Worm (Caenorhabditis elegans) whole organism, mixed stage, embryonic: ENCODE results near the gene W04E12.3.
"Not testable (repeated sequence)": the region's sequence is repeated elsewhere in the genome, so short reads cannot be mapped to it uniquely, and the experiment has no call there.

Experiments
- M03D4.4 ChIP-seq: sonication (generic microtip); optimal IDR thresholded peaks from 2 replicates; lab custom pipeline; 2017; ENCODE audit warnings: mild to moderate bottlenecking, missing genetic modification characterization, missing compliant biosample characterization
- bed-3 ChIP-seq: fragments of 200-800 bp; sonication (Bioruptor generic); optimal IDR thresholded peaks from 3 replicates; lab custom pipeline; 2018; ENCODE audit warnings: mild to moderate bottlenecking, missing genetic modification characterization, moderate library complexity, missing compliant biosample characterization
- blmp-1 ChIP-seq: fragments of 150-350 bp; optimal IDR thresholded peaks from 2 replicates; lab custom pipeline; 2014; ENCODE audit warnings: missing biosample characterization, missing genetic modification characterization
- ceh-43 ChIP-seq: fragments of 200-800 bp; sonication (Bioruptor generic); optimal IDR thresholded peaks from 2 replicates; lab custom pipeline; 2018; ENCODE audit warnings: mild to moderate bottlenecking, missing genetic modification characterization, moderate library complexity, missing compliant biosample characterization
- ceh-83 ChIP-seq: fragments of 200-800 bp; sonication (Bioruptor generic); optimal IDR thresholded peaks from 2 replicates; lab custom pipeline; 2018; ENCODE audit warnings: mild to moderate bottlenecking, missing genetic modification characterization, missing compliant biosample characterization
- ces-1 ChIP-seq: fragments of 150-350 bp; optimal IDR thresholded peaks from 2 replicates; lab custom pipeline; 2014; ENCODE audit warnings: missing biosample characterization, missing genetic modification reagents, missing genetic modification characterization
- cnd-1 ChIP-seq: fragments of 200-800 bp; sonication (Bioruptor generic); optimal IDR thresholded peaks from 2 replicates; lab custom pipeline; 2018; ENCODE audit warnings: mild to moderate bottlenecking, missing genetic modification characterization, missing compliant biosample characterization
- drap-1 ChIP-seq: fragments of 200-800 bp; sonication (Bioruptor generic); optimal IDR thresholded peaks from 3 replicates; lab custom pipeline; 2018; ENCODE audit warnings: mild to moderate bottlenecking, missing genetic modification characterization, missing compliant biosample characterization
- elt-1 ChIP-seq: sonication (generic microtip); optimal IDR thresholded peaks from 2 replicates; lab custom pipeline; 2017; ENCODE audit warnings: missing genetic modification characterization, mild to moderate bottlenecking, missing compliant biosample characterization, antibody characterized with exemption, moderate library complexity, borderline replicate concordance; ENCODE audit not compliant: insufficient read depth
- elt-3 ChIP-seq: fragments of 150-350 bp; optimal IDR thresholded peaks from 2 replicates; lab custom pipeline; 2014; ENCODE audit warnings: missing biosample characterization, missing genetic modification characterization
- flh-1 ChIP-seq: fragments of 200-800 bp; sonication (Bioruptor generic); optimal IDR thresholded peaks from 2 replicates; lab custom pipeline; 2018; ENCODE audit warnings: mild to moderate bottlenecking, missing genetic modification characterization, moderate library complexity, missing compliant biosample characterization
- ham-2 ChIP-seq: fragments of 200-800 bp; sonication (Bioruptor generic); optimal IDR thresholded peaks from 2 replicates; lab custom pipeline; 2018; ENCODE audit warnings: mild to moderate bottlenecking, missing genetic modification characterization, missing compliant biosample characterization
- hlh-1 ChIP-seq: fragments of 150-350 bp; optimal IDR thresholded peaks from 2 replicates; lab custom pipeline; 2014; ENCODE audit warnings: missing biosample characterization, missing genetic modification reagents, missing genetic modification characterization
- lin-32 ChIP-seq: fragments of 200-800 bp; sonication (Bioruptor generic); optimal IDR thresholded peaks from 2 replicates; lab custom pipeline; 2018; ENCODE audit warnings: mild to moderate bottlenecking, missing genetic modification characterization, missing compliant biosample characterization
- lsy-2 ChIP-seq: fragments of 150-350 bp; optimal IDR thresholded peaks from 2 replicates; lab custom pipeline; 2014; ENCODE audit warnings: missing biosample characterization, missing genetic modification characterization
- mab-5 ChIP-seq: fragments of 150-350 bp; optimal IDR thresholded peaks from 2 replicates; lab custom pipeline; 2014; ENCODE audit warnings: missing biosample characterization, missing genetic modification characterization
- nhr-12 ChIP-seq: fragments of 150-350 bp; optimal IDR thresholded peaks from 2 replicates; lab custom pipeline; 2014; ENCODE audit warnings: missing biosample characterization, missing genetic modification characterization
- nhr-2 ChIP-seq: fragments of 150-350 bp; optimal IDR thresholded peaks from 2 replicates; lab custom pipeline; 2014; ENCODE audit warnings: missing biosample characterization, missing genetic modification characterization
- nhr-237 ChIP-seq: fragments of 150-350 bp; optimal IDR thresholded peaks from 2 replicates; lab custom pipeline; 2014; ENCODE audit warnings: missing biosample characterization, missing genetic modification characterization
- nhr-28 ChIP-seq: fragments of 150-350 bp; optimal IDR thresholded peaks from 2 replicates; lab custom pipeline; 2014; ENCODE audit warnings: missing biosample characterization, missing genetic modification characterization
- nhr-76 ChIP-seq: sonication (generic microtip); optimal IDR thresholded peaks from 2 replicates; lab custom pipeline; 2017; ENCODE audit warnings: missing biosample characterization, missing genetic modification characterization
- pha-4 ChIP-seq: fragments of 150-350 bp; optimal IDR thresholded peaks from 2 replicates; lab custom pipeline; 2018; ENCODE audit warnings: missing biosample characterization, missing genetic modification reagents, missing genetic modification characterization
- snpc-4 ChIP-seq: fragments of 150-350 bp; optimal IDR thresholded peaks from 2 replicates; lab custom pipeline; 2014; ENCODE audit warnings: missing biosample characterization, missing genetic modification characterization
- tbx-8 ChIP-seq: fragments of 200-800 bp; sonication (Bioruptor generic); optimal IDR thresholded peaks from 2 replicates; lab custom pipeline; 2018; ENCODE audit warnings: mild to moderate bottlenecking, missing genetic modification characterization, moderate library complexity, missing compliant biosample characterization
- unc-120 ChIP-seq: sonication (generic microtip); optimal IDR thresholded peaks from 2 replicates; lab custom pipeline; 2017; ENCODE audit warnings: missing genetic modification characterization, missing compliant biosample characterization; ENCODE audit not compliant: poor library complexity, severe bottlenecking
- unc-39 ChIP-seq: fragments of 150-350 bp; optimal IDR thresholded peaks from 2 replicates; lab custom pipeline; 2014; ENCODE audit warnings: missing biosample characterization, missing genetic modification characterization
- unc-62 ChIP-seq: fragments of 150-350 bp; optimal IDR thresholded peaks from 2 replicates; lab custom pipeline; 2014; ENCODE audit warnings: missing biosample characterization, missing genetic modification reagents, missing genetic modification characterization
- zip-8 ChIP-seq: fragments of 150-350 bp; optimal IDR thresholded peaks from 2 replicates; lab custom pipeline; 2014; ENCODE audit warnings: missing biosample characterization, missing genetic modification characterization
- ztf-11 ChIP-seq: fragments of 150-350 bp; optimal IDR thresholded peaks from 2 replicates; lab custom pipeline; 2014; ENCODE audit warnings: missing biosample characterization, missing genetic modification characterization

The W04E12.3 gene

ce11 chrV:19741651-19742050 is at the start of gene W04E12.3:
W04E12.3 (plus strand) TSS chrV:19741951.
- TF ChIP-seq nhr-2 (no peak), pha-4 (tag; lab: Kevin White, UChicago) (no peak), lin-32 (GFP tag; lab: Kevin White, UChicago) (no peak), ceh-83 (GFP tag; lab: Kevin White, UChicago) (no peak), snpc-4 (tag; lab: Kevin White, UChicago) (no peak), drap-1 (no peak), bed-3 (GFP tag; lab: Kevin White, UChicago) (no peak), unc-120 (tag; lab: Kevin White, UChicago) (no peak), cnd-1 (no peak), unc-62 (no peak), mab-5 (tag; lab: Kevin White, UChicago) (no peak), ceh-43 (no peak), hlh-1 (tag; lab: Kevin White, UChicago) (no peak), nhr-237 (no peak), zip-8 (tag; lab: Kevin White, UChicago) (no peak), M03D4.4 (no peak), lsy-2 (tag; lab: Kevin White, UChicago) (no peak), ces-1 (GFP tag; lab: Kevin White, UChicago) (no peak), unc-39 (tag; lab: Kevin White, UChicago) (no peak)

DNA sequence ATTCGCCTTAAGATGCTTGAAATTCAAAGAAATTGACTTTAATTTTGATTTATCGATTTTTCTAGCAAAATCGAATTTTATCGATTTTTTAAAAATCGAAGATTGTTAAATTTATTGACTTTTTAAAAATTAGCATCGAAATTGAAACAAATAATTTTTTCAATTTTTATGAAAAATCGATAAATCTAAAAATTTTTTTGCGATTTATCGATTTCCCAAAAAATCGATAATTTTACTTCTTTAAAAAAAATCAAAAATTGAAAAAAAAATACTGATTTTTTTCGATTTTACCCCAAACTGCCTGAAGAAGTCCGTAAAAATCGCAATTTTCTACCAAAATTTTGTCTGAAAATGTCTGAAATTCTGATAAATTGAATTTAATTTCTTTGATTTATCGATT is 49.8 kb upstream of the W04E12.3 start:
- no peak for TF ChIP-seq pha-4 (tag; lab: Kevin White, UChicago)
- no peak for TF ChIP-seq blmp-1 (tag; lab: Kevin White, UChicago)
- no peak for TF ChIP-seq ztf-11
- TF ChIP-seq tbx-8 (GFP tag; lab: Kevin White, UChicago), result no peak
- no peak for TF ChIP-seq ces-1 (GFP tag; lab: Kevin White, UChicago)
- no peak for TF ChIP-seq elt-1 (tag; lab: Kevin White, UChicago)
- no peak for TF ChIP-seq ham-2 (GFP tag; lab: Kevin White, UChicago)
- TF ChIP-seq unc-39 (tag; lab: Kevin White, UChicago), result no peak
- TF ChIP-seq elt-3 (tag; lab: Kevin White, UChicago), result no peak
- no peak for TF ChIP-seq nhr-28 (tag; lab: Kevin White, UChicago)
- TF ChIP-seq hlh-1 (tag; lab: Kevin White, UChicago), result no peak
- no peak for TF ChIP-seq unc-120 (tag; lab: Kevin White, UChicago)

DNA sequence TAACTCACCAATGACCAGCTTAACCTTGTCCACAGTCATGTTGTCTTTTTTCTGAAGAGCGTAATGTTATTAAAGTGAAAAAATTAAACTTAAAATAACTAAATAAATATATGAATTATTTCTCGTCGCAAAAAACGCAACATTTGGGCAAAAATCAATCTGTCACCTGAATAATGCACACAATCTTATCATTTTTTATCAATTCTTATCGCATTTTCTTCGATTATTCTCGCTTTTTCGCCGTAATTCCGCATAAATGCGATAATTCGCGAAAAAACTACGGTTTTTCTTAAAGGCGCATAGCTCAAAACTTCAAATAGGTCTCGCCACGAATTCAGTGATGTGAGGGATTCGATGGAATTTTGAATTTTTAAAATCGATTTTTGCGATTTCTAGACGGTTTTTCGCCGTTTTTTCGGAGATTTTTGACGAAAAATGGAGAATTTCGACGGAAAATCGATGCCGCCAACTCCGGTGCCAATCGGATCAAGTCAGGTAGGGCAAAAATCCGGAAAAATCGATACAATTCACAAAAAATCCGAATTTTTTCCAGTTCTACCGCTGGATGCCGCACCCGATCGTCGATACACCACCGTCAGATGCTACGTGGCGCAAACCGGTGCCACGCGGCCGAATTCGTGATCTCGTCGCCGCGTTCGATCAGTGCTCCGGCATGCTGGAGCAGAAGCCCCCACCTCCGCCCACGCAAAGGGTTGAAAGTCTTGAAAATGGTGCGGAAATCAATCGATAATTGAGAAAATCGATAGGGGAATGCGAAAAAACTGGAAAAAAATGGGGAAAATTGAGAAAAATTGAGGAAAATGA is 44.2 kb upstream of the W04E12.3 start, which contains the start of the genes Y43F8C.13 and ani-3:
Gene Y43F8C.13 (minus strand): TSS at position 51 of the 825 bp plus-strand sequence.
Gene ani-3 (plus strand): TSS at position 385 of the 825 bp plus-strand sequence.
- no peak for TF ChIP-seq nhr-237
- no peak for TF ChIP-seq flh-1 (GFP tag; lab: Kevin White, UChicago)
- TF ChIP-seq nhr-12 (tag; lab: Kevin White, UChicago), result no peak
- no peak for TF ChIP-seq nhr-76 (tag; lab: Kevin White, UChicago)
- TF ChIP-seq elt-1 (tag; lab: Kevin White, UChicago), result no peak
- TF ChIP-seq cnd-1, result no peak
- TF ChIP-seq zip-8 (tag; lab: Kevin White, UChicago), result no peak
- no peak for TF ChIP-seq nhr-28 (tag; lab: Kevin White, UChicago)
- TF ChIP-seq snpc-4 (tag; lab: Kevin White, UChicago), result no peak
- TF ChIP-seq lsy-2 (tag; lab: Kevin White, UChicago), result no peak
- TF ChIP-seq unc-39 (tag; lab: Kevin White, UChicago), result no peak
- no peak for TF ChIP-seq elt-3 (tag; lab: Kevin White, UChicago)

ce11 chrV:19708849-19709248 is 32.9 kb upstream of the W04E12.3 start, which contains the start of gene srv-3:
srv-3 (minus strand) TSS chrV:19708949.
- no peak for TF ChIP-seq unc-120 (tag; lab: Kevin White, UChicago)

DNA sequence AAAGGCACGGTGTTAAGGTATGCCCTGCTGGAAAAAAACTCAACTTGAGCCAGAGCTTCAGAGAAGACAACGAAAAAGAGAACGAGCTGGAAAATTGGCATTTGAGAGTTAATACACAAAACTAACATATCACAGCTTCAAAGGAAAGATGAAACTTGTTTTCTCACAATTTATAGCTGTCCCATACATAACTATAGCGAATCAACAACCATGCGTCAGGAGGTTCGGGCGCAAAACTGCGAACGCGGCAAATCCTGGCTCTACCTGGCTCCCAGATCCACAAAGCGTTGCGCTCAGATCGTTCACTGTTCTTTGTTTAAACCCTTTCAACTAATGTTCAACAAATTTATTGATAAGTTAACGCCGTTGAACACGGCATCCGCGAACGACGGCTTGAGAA is 31.2 kb upstream of the W04E12.3 start, which contains the start of gene Y43F8C.15:
Gene Y43F8C.15 (minus strand): TSS at position 101 of the 400 bp plus-strand sequence.
- not testable (repeated sequence) for TF ChIP-seq lsy-2 (tag; lab: Kevin White, UChicago); ces-1 (GFP tag; lab: Kevin White, UChicago); ceh-43
